Worm (Caenorhabditis elegans): Measurements from ENCODE around the gene dsl-6.

dsl-6 gene

ce11 chrIV:11401482-11401881 is 3.4 kb upstream of the dsl-6 start (continued):
- no peak for TF ChIP-seq mes-4 (tag; optimal IDR thresholded peaks at IDR 0.05)
- TF ChIP-seq hmg-20 (GFP tag; IDR thresholded peaks at IDR 0.05) = no peak
- no peak for TF ChIP-seq sptf-2 (GFP tag; optimal IDR thresholded peaks at IDR 0.05)
- no peak for TF ChIP-seq egl-18 (GFP tag; IDR thresholded peaks at IDR 0.05)
- no peak for TF ChIP-seq F57C9.4 (tag; optimal IDR thresholded peaks at IDR 0.05)
- 0 out of 2 replicates have a peak, but pooled peaks have one; percentile 32 for TF ChIP-seq egl-44 (GFP tag; IDR thresholded peaks at IDR 0.05)
- TF ChIP-seq let-526 (GFP tag; IDR thresholded peaks at IDR 0.05) = no peak
- peak; percentile 26 for TF ChIP-seq lin-54 (GFP tag; optimal IDR thresholded peaks at IDR 0.05)
- TF ChIP-seq attf-5 (GFP tag; optimal IDR thresholded peaks at IDR 0.05) = no peak
- TF ChIP-seq ztf-28 (GFP tag; IDR thresholded peaks at IDR 0.05) = no peak
- no peak for TF ChIP-seq sdz-38 (tag; optimal IDR thresholded peaks at IDR 0.05)
- peak; percentile 1 for TF ChIP-seq lsl-1 (GFP tag; optimal IDR thresholded peaks at IDR 0.05)
- TF ChIP-seq hmg-1.2 (GFP tag; IDR thresholded peaks at IDR 0.05) = peak; percentile 37
- no peak for TF ChIP-seq attf-3 (GFP tag; conservative IDR thresholded peaks at IDR 0.05)
- TF ChIP-seq B0035.1 (tag; optimal IDR thresholded peaks at IDR 0.05) = no peak
- TF ChIP-seq B0336.3 (GFP tag; IDR thresholded peaks at IDR 0.05) = peak; percentile 62; the same call in 1 of the 2 replicates
- TF ChIP-seq rec-8 (tag; optimal IDR thresholded peaks at IDR 0.05) = no peak
- TF ChIP-seq ztf-18 (tag; optimal IDR thresholded peaks at IDR 0.05) = no peak
- TF ChIP-seq lag-1 (GFP tag; IDR thresholded peaks at IDR 0.05) = no peak
- TF ChIP-seq lin-40 (tag; optimal IDR thresholded peaks at IDR 0.05) = no peak
- TF ChIP-seq ceh-58 (GFP tag; IDR thresholded peaks at IDR 0.05) = no peak
- no peak for TF ChIP-seq tbx-9 (tag; optimal IDR thresholded peaks at IDR 0.05; ENCODE audit: borderline replicate concordance)
- TF ChIP-seq somi-1 (GFP tag; optimal IDR thresholded peaks at IDR 0.05) = no peak
- peak; percentile 59 for TF ChIP-seq dox-1 (GFP tag; IDR thresholded peaks at IDR 0.05)
- TF ChIP-seq ceh-91 (GFP tag; IDR thresholded peaks at IDR 0.05) = no peak
- TF ChIP-seq fkh-3 (tag; optimal IDR thresholded peaks at IDR 0.05) = no peak
- TF ChIP-seq efl-1 (GFP tag; optimal IDR thresholded peaks at IDR 0.05) = no peak
- no peak for TF ChIP-seq madf-8 (GFP tag; conservative IDR thresholded peaks at IDR 0.05)
- 0 out of 2 replicates have a peak, but pooled peaks have one; percentile 69 for TF ChIP-seq aptf-3 (GFP tag; IDR thresholded peaks at IDR 0.05)
- TF ChIP-seq nhr-120 (GFP tag; IDR thresholded peaks at IDR 0.05) = no peak
- TF ChIP-seq tbp1 (GFP tag; optimal IDR thresholded peaks at IDR 0.05) = peak; percentile 33
- TF ChIP-seq ztf-3 (GFP tag; optimal IDR thresholded peaks at IDR 0.05) = no peak
- TF ChIP-seq madf-6 (GFP tag; IDR thresholded peaks at IDR 0.05) = peak; percentile 79
- peak; percentile 56 for TF ChIP-seq attf-6 (GFP tag; IDR thresholded peaks at IDR 0.05)
- no peak for TF ChIP-seq hlh-26 (GFP tag; conservative IDR thresholded peaks at IDR 0.05)
- no peak for TF ChIP-seq lsy-27 (tag; optimal IDR thresholded peaks at IDR 0.05; ENCODE audit: borderline replicate concordance, insufficient read depth)
- TF ChIP-seq ztf-26 (tag; optimal IDR thresholded peaks at IDR 0.05) = no peak
- 0 out of 2 replicates have a peak, but pooled peaks have one; percentile 9 for TF ChIP-seq madf-3 (GFP tag; IDR thresholded peaks at IDR 0.05)
- TF ChIP-seq ztf-25 (GFP tag; IDR thresholded peaks at IDR 0.05) = 0 out of 2 replicates have a peak, but pooled peaks have one; percentile 26
- TF ChIP-seq xnd-1 (tag; optimal IDR thresholded peaks at IDR 0.05) = peak; percentile 35

ce11 chrIV:11400098-11400497 is 2.0 kb upstream of the dsl-6 start:
- TF ChIP-seq tbp1 (GFP tag; optimal IDR thresholded peaks at IDR 0.05) (peak; percentile 7), D2030.7 (GFP tag; IDR thresholded peaks at IDR 0.05) (peak; percentile 74), F49E8.2 (tag; optimal IDR thresholded peaks at IDR 0.05; ENCODE audit: insufficient read depth) (peak; percentile 17), attf-3 (GFP tag; conservative IDR thresholded peaks at IDR 0.05) (peak; percentile 39; the same call in 1 of the 2 replicates), madf-6 (GFP tag; IDR thresholded peaks at IDR 0.05) (peak; percentile 84), hmg-1.2 (GFP tag; IDR thresholded peaks at IDR 0.05) (peak; percentile 42; the same call in 1 of the 2 replicates), ztf-28 (GFP tag; IDR thresholded peaks at IDR 0.05) (0 out of 2 replicates have a peak, but pooled peaks have one; percentile 58), cebp-2 (GFP tag; IDR thresholded peaks at IDR 0.05) (0 out of 2 replicates have a peak, but pooled peaks have one; percentile 72), madf-3 (GFP tag; IDR thresholded peaks at IDR 0.05) (0 out of 2 replicates have a peak, but pooled peaks have one; percentile 31), C17E4.6 (GFP tag; IDR thresholded peaks at IDR 0.05) (0 out of 2 replicates have a peak, but pooled peaks have one; percentile 48), F33H1.4 (GFP tag; IDR thresholded peaks at IDR 0.05) (peak; percentile 57), egl-44 (GFP tag; IDR thresholded peaks at IDR 0.05) (0 out of 2 replicates have a peak, but pooled peaks have one; percentile 33), ekl-4 (GFP tag; IDR thresholded peaks at IDR 0.05) (peak; percentile 86), madf-8 (GFP tag; conservative IDR thresholded peaks at IDR 0.05) (peak; percentile 44; the same call in 1 of the 2 replicates), rcor-1 (GFP tag; IDR thresholded peaks at IDR 0.05) (peak; percentile 83), F39B2.1 (GFP tag; IDR thresholded peaks at IDR 0.05) (peak; percentile 88; the same call in 1 of the 2 replicates)
